Worm (Caenorhabditis elegans): ENCODE data around the gene mboa-2.

- TF ChIP-seq zag-1 (tag; optimal IDR thresholded peaks at IDR 0.05): no peak
- peak; percentile 12 for TF ChIP-seq sma-9 (GFP tag; optimal IDR thresholded peaks at IDR 0.05)
- no peak for TF ChIP-seq sma-9 (tag; optimal IDR thresholded peaks at IDR 0.05)
- no peak for TF ChIP-seq elt-1 (tag; optimal IDR thresholded peaks at IDR 0.05)
- TF ChIP-seq snpc-4 (tag; optimal IDR thresholded peaks at IDR 0.05): no peak
- no peak for TF ChIP-seq ztf-1 (GFP tag; conservative IDR thresholded peaks at IDR 0.05)
- no peak for TF ChIP-seq blmp-1 (tag; optimal IDR thresholded peaks at IDR 0.05; ENCODE audit: insufficient read depth)
- peak in 1 of 2 experiments; percentile 48 for TF ChIP-seq lsy-2 (tag; optimal IDR thresholded peaks at IDR 0.05)
- TF ChIP-seq nhr-21 (tag; optimal IDR thresholded peaks at IDR 0.05): no peak
- TF ChIP-seq aly-2 (tag; optimal IDR thresholded peaks at IDR 0.05): no peak
- TF ChIP-seq unc-62 (GFP tag; optimal IDR thresholded peaks at IDR 0.05): no peak
- TF ChIP-seq nhr-77 (tag; optimal IDR thresholded peaks at IDR 0.05): no peak
Observed at ce11 chrV:11118179-11118725, 4.0 kb downstream of the mboa-2 start.

Measured in whole organism, L2 larva.